Worm (Caenorhabditis elegans) whole organism, L1 larva: ENCODE measurements around the gene ipp-5.

ENCODE experiments used
- C04F5.9 ChIP-seq: sonication (generic microtip); optimal IDR thresholded peaks from 2 replicates; lab custom pipeline; 2016; ENCODE audit warnings: missing genetic modification characterization, missing compliant biosample characterization
- C16A3.4 ChIP-seq: fragments of 150-350 bp; optimal IDR thresholded peaks from 2 replicates; lab custom pipeline; 2014; ENCODE audit warnings: missing biosample characterization, missing genetic modification characterization
- C34B4.2 ChIP-seq: sonication (generic microtip); optimal IDR thresholded peaks from 2 replicates; lab custom pipeline; 2017; ENCODE audit warnings: mild to moderate bottlenecking, missing genetic modification characterization, missing compliant biosample characterization
- F16B12.6 ChIP-seq: fragments of 150-350 bp; optimal IDR thresholded peaks from 2 replicates; lab custom pipeline; 2014; ENCODE audit warnings: missing biosample characterization, missing genetic modification characterization
- Y116A8C.19 ChIP-seq: sonication (generic microtip); optimal IDR thresholded peaks from 2 replicates; lab custom pipeline; 2016; ENCODE audit warnings: missing compliant biosample characterization, missing genetic modification characterization, borderline replicate concordance
- aha-1 ChIP-seq: fragments of 150-350 bp; optimal IDR thresholded peaks from 2 replicates; lab custom pipeline; 2014; ENCODE audit warnings: missing biosample characterization, missing genetic modification characterization
- ama-1 ChIP-seq: fragments of 150-350 bp; optimal IDR thresholded peaks from 2 replicates; lab custom pipeline; 2014
- ceh-63 ChIP-seq: fragments of 200-800 bp; sonication (Bioruptor generic); optimal IDR thresholded peaks from 2 replicates; lab custom pipeline; 2018; ENCODE audit warnings: mild to moderate bottlenecking, missing genetic modification characterization, missing compliant biosample characterization
- ceh-82 ChIP-seq, 3 experiments: fragments of 150-350 bp in 1 of 3; sonication (generic microtip) in 2 of 3; optimal IDR thresholded peaks; 2 replicates each; lab custom pipeline; 2014 to 2017; ENCODE audit warnings: missing biosample characterization in 3 of 3, missing genetic modification characterization in 3 of 3
- ceh-90 ChIP-seq: sonication (generic microtip); optimal IDR thresholded peaks from 2 replicates; lab custom pipeline; 2016; ENCODE audit warnings: missing genetic modification characterization, missing compliant biosample characterization
- ces-1 ChIP-seq: fragments of 150-350 bp; optimal IDR thresholded peaks from 2 replicates; lab custom pipeline; 2014; ENCODE audit warnings: missing biosample characterization, missing genetic modification reagents, missing genetic modification characterization
- dpl-1 ChIP-seq, 3 experiments: fragments of 150-350 bp in 2 of 3; sonication (generic microtip) in 1 of 3; optimal IDR thresholded peaks; 2 replicates each; lab custom pipeline; 2014 to 2017; ENCODE audit warnings: missing biosample characterization in 3 of 3, missing genetic modification characterization in 3 of 3, missing genetic modification reagents in 3 of 3
- dsc-1 ChIP-seq: sonication (generic microtip); optimal IDR thresholded peaks from 2 replicates; lab custom pipeline; 2016; ENCODE audit warnings: mild to moderate bottlenecking, missing genetic modification characterization, missing compliant biosample characterization
- egl-27 ChIP-seq, 2 experiments: fragments of 150-350 bp in 1 of 2; sonication (generic microtip); optimal IDR thresholded peaks; 3 replicates each; lab custom pipeline; 2017 to 2018; ENCODE audit warnings: missing biosample characterization in 2 of 2, missing genetic modification characterization in 2 of 2, missing genetic modification reagents in 2 of 2
- elt-2 ChIP-seq: sonication (generic microtip); optimal IDR thresholded peaks from 2 replicates; lab custom pipeline; 2016; ENCODE audit warnings: missing genetic modification characterization, mild to moderate bottlenecking, inconsistent platforms, missing compliant biosample characterization, missing genetic modification reagents
- ets-5 ChIP-seq: fragments of 200-800 bp; sonication (Bioruptor generic); IDR thresholded peaks from 2 replicates; pipeline ENCODE4 v1.3.6; 2022; ENCODE audit warnings: missing genetic modification characterization, missing compliant biosample characterization
- fkh-10 ChIP-seq: sonication (generic microtip); optimal IDR thresholded peaks from 2 replicates; lab custom pipeline; 2017; ENCODE audit warnings: missing biosample characterization, missing genetic modification reagents, missing genetic modification characterization
- fkh-4 ChIP-seq: sonication (generic microtip); optimal IDR thresholded peaks from 2 replicates; lab custom pipeline; 2016; ENCODE audit warnings: missing compliant biosample characterization, missing genetic modification characterization, borderline replicate concordance
- fkh-8 ChIP-seq: sonication (generic microtip); optimal IDR thresholded peaks from 2 replicates; lab custom pipeline; 2016; ENCODE audit warnings: mild to moderate bottlenecking, missing genetic modification characterization, missing compliant biosample characterization
- fos-1 ChIP-seq: fragments of 150-350 bp; optimal IDR thresholded peaks from 2 replicates; lab custom pipeline; 2014; ENCODE audit warnings: missing biosample characterization, missing genetic modification characterization
- grh-1 ChIP-seq: fragments of 200-800 bp; sonication (Bioruptor generic); IDR thresholded peaks from 2 replicates; pipeline ENCODE4 v1.3.6; 2022; ENCODE audit warnings: missing genetic modification reagents, missing genetic modification characterization, missing compliant biosample characterization
- hlh-4 ChIP-seq: sonication (generic microtip); optimal IDR thresholded peaks from 2 replicates; lab custom pipeline; 2016; ENCODE audit warnings: mild to moderate bottlenecking, missing genetic modification characterization, missing compliant biosample characterization
- hpl-2 ChIP-seq: fragments of 150-350 bp; optimal IDR thresholded peaks from 2 replicates; lab custom pipeline; 2014; ENCODE audit warnings: missing biosample characterization, missing genetic modification reagents, missing genetic modification characterization
- irx-1 ChIP-seq: sonication (generic microtip); optimal IDR thresholded peaks from 2 replicates; lab custom pipeline; 2016; ENCODE audit warnings: missing genetic modification characterization, missing compliant biosample characterization
- lin-13 ChIP-seq: fragments of 150-350 bp; optimal IDR thresholded peaks from 2 replicates; lab custom pipeline; 2014; ENCODE audit warnings: missing biosample characterization, missing genetic modification reagents, missing genetic modification characterization
- lin-14 ChIP-seq: fragments of 200-800 bp; sonication (Bioruptor generic); optimal IDR thresholded peaks from 2 replicates; lab custom pipeline; 2018; ENCODE audit warnings: mild to moderate bottlenecking, missing genetic modification characterization, moderate library complexity, missing compliant biosample characterization
- lin-39 ChIP-seq: fragments of 150-350 bp; optimal IDR thresholded peaks from 2 replicates; lab custom pipeline; 2014; ENCODE audit warnings: missing biosample characterization, missing genetic modification reagents, missing genetic modification characterization
- lir-3 ChIP-seq: sonication (generic microtip); optimal IDR thresholded peaks from 2 replicates; lab custom pipeline; 2016; ENCODE audit warnings: mild to moderate bottlenecking, missing genetic modification characterization, moderate library complexity, missing compliant biosample characterization; ENCODE audit not compliant: poor library complexity
- lsy-2 ChIP-seq, 2 experiments: fragments of 150-350 bp; optimal IDR thresholded peaks; 2 replicates each; lab custom pipeline; 2014; ENCODE audit warnings: missing biosample characterization in 2 of 2, missing genetic modification characterization in 2 of 2
- mep-1 ChIP-seq: fragments of 150-350 bp; optimal IDR thresholded peaks from 2 replicates; lab custom pipeline; 2014; ENCODE audit warnings: missing biosample characterization, missing genetic modification characterization
- nhr-11 ChIP-seq: fragments of 150-350 bp; optimal IDR thresholded peaks from 2 replicates; lab custom pipeline; 2014; ENCODE audit warnings: missing biosample characterization, missing genetic modification characterization
- nhr-12 ChIP-seq: sonication (generic microtip); optimal IDR thresholded peaks from 2 replicates; lab custom pipeline; 2017; ENCODE audit warnings: missing biosample characterization, missing genetic modification characterization
- nhr-19 ChIP-seq: fragments of 200-800 bp; sonication (Bioruptor generic); conservative IDR thresholded peaks from 2 replicates; pipeline ENCODE4 v1.3.6; 2022; ENCODE audit warnings: missing genetic modification characterization, missing compliant biosample characterization
- nhr-237 ChIP-seq: fragments of 150-350 bp; optimal IDR thresholded peaks from 2 replicates; lab custom pipeline; 2014; ENCODE audit warnings: missing biosample characterization, missing genetic modification characterization
- nhr-28 ChIP-seq: fragments of 150-350 bp; optimal IDR thresholded peaks from 2 replicates; lab custom pipeline; 2014; ENCODE audit warnings: missing biosample characterization, missing genetic modification characterization
- nhr-47 ChIP-seq: sonication (generic microtip); optimal IDR thresholded peaks from 2 replicates; lab custom pipeline; 2016; ENCODE audit warnings: mild to moderate bottlenecking, missing genetic modification characterization, moderate library complexity, missing compliant biosample characterization
- nhr-71 ChIP-seq: sonication (generic microtip); optimal IDR thresholded peaks from 2 replicates; lab custom pipeline; 2016; ENCODE audit warnings: mild to moderate bottlenecking, missing genetic modification characterization, moderate library complexity, missing compliant biosample characterization
- nhr-90 ChIP-seq: sonication (generic microtip); optimal IDR thresholded peaks from 2 replicates; lab custom pipeline; 2016; ENCODE audit warnings: mild to moderate bottlenecking, missing genetic modification characterization, missing compliant biosample characterization; ENCODE audit not compliant: poor library complexity
- pag-3 ChIP-seq: sonication (generic microtip); optimal IDR thresholded peaks from 2 replicates; lab custom pipeline; 2017; ENCODE audit warnings: missing genetic modification characterization, mild to moderate bottlenecking, missing compliant biosample characterization, antibody characterized with exemption, borderline replicate concordance; ENCODE audit not compliant: insufficient read depth
- pax-3 ChIP-seq: fragments of 200-800 bp; sonication (Bioruptor generic); optimal IDR thresholded peaks from 2 replicates; lab custom pipeline; 2018; ENCODE audit warnings: mild to moderate bottlenecking, missing genetic modification characterization, moderate library complexity, missing compliant biosample characterization
- pqm-1 ChIP-seq: sonication (generic microtip); optimal IDR thresholded peaks from 3 replicates; lab custom pipeline; 2017; ENCODE audit warnings: missing biosample characterization, missing genetic modification characterization
- skn-1 ChIP-seq: fragments of 150-350 bp; optimal IDR thresholded peaks from 2 replicates; lab custom pipeline; 2014; ENCODE audit warnings: missing biosample characterization, missing genetic modification characterization
- snpc-4 ChIP-seq: fragments of 150-350 bp; optimal IDR thresholded peaks from 2 replicates; lab custom pipeline; 2014; ENCODE audit warnings: missing biosample characterization, missing genetic modification characterization
- tlp-1 ChIP-seq: fragments of 150-350 bp; optimal IDR thresholded peaks from 2 replicates; lab custom pipeline; 2014; ENCODE audit warnings: missing biosample characterization, missing genetic modification characterization
- unc-98 ChIP-seq: fragments of 200-800 bp; sonication (Bioruptor generic); IDR thresholded peaks from 2 replicates; pipeline ENCODE4 v1.3.6; 2022; ENCODE audit warnings: missing genetic modification characterization, missing compliant biosample characterization
- vab-15 ChIP-seq: sonication (generic microtip); optimal IDR thresholded peaks from 2 replicates; lab custom pipeline; 2017; ENCODE audit warnings: missing genotype, mild to moderate bottlenecking, missing genetic modification characterization, missing compliant biosample characterization
- zip-4 ChIP-seq: fragments of 200-800 bp; sonication (Bioruptor generic); optimal IDR thresholded peaks from 2 replicates; lab custom pipeline; 2018; ENCODE audit warnings: mild to moderate bottlenecking, missing genetic modification characterization, moderate library complexity, missing compliant biosample characterization

ipp-5 gene

ce11 chrX:6031169-6031568, at the start of gene ipp-5:
ipp-5 (plus strand) TSS chrX:6031469.
- TF ChIP-seq irx-1 (tag; lab: Kevin White, UChicago), result no peak
- no peak for TF ChIP-seq nhr-12 (tag; lab: Kevin White, UChicago)
- no peak for TF ChIP-seq Y116A8C.19 (tag; lab: Kevin White, UChicago)
- TF ChIP-seq nhr-90 (tag; lab: Kevin White, UChicago), result no peak
- no peak for TF ChIP-seq nhr-28
- no peak for TF ChIP-seq tlp-1 (tag; lab: Kevin White, UChicago)
- TF ChIP-seq ceh-63 (GFP tag; lab: Kevin White, UChicago), result no peak
- TF ChIP-seq fkh-4 (tag; lab: Kevin White, UChicago), result no peak
- no peak for TF ChIP-seq dpl-1 (GFP tag; optimal IDR thresholded peaks at IDR 0.05; lab: Kevin White, UChicago)
- TF ChIP-seq lin-39, result no peak
- TF ChIP-seq snpc-4, result no peak
- no peak for TF ChIP-seq hpl-2 (GFP tag; lab: Kevin White, UChicago)
- TF ChIP-seq hlh-4 (tag; lab: Kevin White, UChicago), result no peak
- no peak for TF ChIP-seq ceh-82 (tag; optimal IDR thresholded peaks at IDR 0.05; lab: Kevin White, UChicago)

- TF ChIP-seq fkh-8 (tag; lab: Kevin White, UChicago) (peak; percentile 8), ama-1 (lab: Kevin White, UChicago) (no peak), fkh-10 (GFP tag; lab: Kevin White, UChicago) (peak; percentile 62), nhr-47 (tag; lab: Kevin White, UChicago) (peak; percentile 44), ceh-90 (tag; lab: Kevin White, UChicago) (no peak), lsy-2 (tag; optimal IDR thresholded peaks at IDR 0.05; lab: Kevin White, UChicago) (peak in 1 of 2 experiments; percentile 4), ceh-82 (tag; optimal IDR thresholded peaks at IDR 0.05; lab: Kevin White, UChicago) (peak in 1 of 3 experiments; percentile 23), lin-14 (GFP tag; lab: Kevin White, UChicago) (peak; percentile 75)
These were observed 49.6 kb upstream of the ipp-5 start for ce11 chrX:5981698-5982097.

- peak; percentile 34 for TF ChIP-seq nhr-47 (tag; lab: Kevin White, UChicago)
- TF ChIP-seq zip-4, result no peak
- no peak for TF ChIP-seq ces-1 (GFP tag; lab: Kevin White, UChicago)
- TF ChIP-seq skn-1 (tag; lab: Kevin White, UChicago), result no peak
- no peak for TF ChIP-seq nhr-28
- TF ChIP-seq pax-3 (tag; lab: Kevin White, UChicago), result no peak
- TF ChIP-seq nhr-237 (tag; lab: Kevin White, UChicago), result no peak
- no peak for TF ChIP-seq dpl-1 (GFP tag; optimal IDR thresholded peaks at IDR 0.05; lab: Kevin White, UChicago)
- TF ChIP-seq mep-1, result no peak
- TF ChIP-seq unc-98 (GFP tag; lab: Robert Waterston, UW), result no peak
- TF ChIP-seq Y116A8C.19 (tag; lab: Kevin White, UChicago), result no peak
- no peak for TF ChIP-seq ceh-63 (GFP tag; lab: Kevin White, UChicago)
- no peak for TF ChIP-seq nhr-11 (tag; lab: Kevin White, UChicago)
- no peak for TF ChIP-seq dsc-1
- no peak for TF ChIP-seq pqm-1
- no peak for TF ChIP-seq pag-3 (tag; lab: Kevin White, UChicago)
- no peak for TF ChIP-seq aha-1
- no peak for TF ChIP-seq lin-13 (GFP tag; lab: Kevin White, UChicago)
- no peak for TF ChIP-seq lin-39
- TF ChIP-seq ets-5 (GFP tag; lab: Robert Waterston, UW), result no peak
- TF ChIP-seq vab-15 (tag; lab: Kevin White, UChicago), result no peak
- TF ChIP-seq hlh-4 (tag; lab: Kevin White, UChicago), result no peak
- no peak for TF ChIP-seq lir-3 (tag; lab: Kevin White, UChicago)
- peak in 1 of 3 experiments; percentile 29 for TF ChIP-seq ceh-82 (tag; optimal IDR thresholded peaks at IDR 0.05; lab: Kevin White, UChicago)
- no peak for TF ChIP-seq nhr-90 (tag; lab: Kevin White, UChicago)
- TF ChIP-seq C16A3.4, result no peak
- no peak for TF ChIP-seq egl-27 (tag; optimal IDR thresholded peaks at IDR 0.05; lab: Kevin White, UChicago)
- TF ChIP-seq snpc-4, result no peak
- TF ChIP-seq C04F5.9 (tag; lab: Kevin White, UChicago), result no peak
- TF ChIP-seq fos-1, result no peak
- no peak for TF ChIP-seq tlp-1 (tag; lab: Kevin White, UChicago)
- TF ChIP-seq nhr-19, result no peak
- TF ChIP-seq elt-2 (tag; lab: Kevin White, UChicago), result no peak
- TF ChIP-seq F16B12.6 (tag; lab: Kevin White, UChicago), result no peak
- peak; percentile 44 for TF ChIP-seq nhr-71
- no peak for TF ChIP-seq fkh-4 (tag; lab: Kevin White, UChicago)
- TF ChIP-seq grh-1 (GFP tag; lab: Robert Waterston, UW), result no peak
- TF ChIP-seq C34B4.2 (tag; lab: Kevin White, UChicago), result no peak
These were observed 48.5 kb upstream of the ipp-5 start for ce11 chrX:5982799-5983198.
